Worm (Caenorhabditis elegans) whole organism, early embryonic: ENCODE results near the gene T24H10.4.

ENCODE experiments used
- B0310.2 ChIP-seq: sonication (generic microtip); optimal IDR thresholded peaks from 2 replicates; lab custom pipeline; 2016; ENCODE audit warnings: mild to moderate bottlenecking, missing genetic modification characterization, missing compliant biosample characterization
- F13C5.2 ChIP-seq: sonication (generic microtip); optimal IDR thresholded peaks from 2 replicates; lab custom pipeline; 2017; ENCODE audit warnings: mild to moderate bottlenecking, missing genetic modification characterization, inconsistent platforms, missing compliant biosample characterization
- aly-1 ChIP-seq: sonication (generic microtip); optimal IDR thresholded peaks from 2 replicates; lab custom pipeline; 2016; ENCODE audit warnings: missing genetic modification characterization, missing compliant biosample characterization
- ama-1 ChIP-seq: fragments of 150-350 bp; optimal IDR thresholded peaks from 2 replicates; lab custom pipeline; 2014
- ceh-13 ChIP-seq: fragments of 200-800 bp; sonication (Bioruptor generic); optimal IDR thresholded peaks from 2 replicates; lab custom pipeline; 2018; ENCODE audit warnings: mild to moderate bottlenecking, missing genetic modification characterization, missing compliant biosample characterization
- ceh-36 ChIP-seq: sonication (generic microtip); optimal IDR thresholded peaks from 2 replicates; lab custom pipeline; 2016; ENCODE audit warnings: missing genetic modification characterization, inconsistent platforms, missing compliant biosample characterization
- ets-7 ChIP-seq: sonication (generic microtip); optimal IDR thresholded peaks from 2 replicates; lab custom pipeline; 2016; ENCODE audit warnings: missing genotype, missing genetic modification characterization, missing compliant biosample characterization
- flt-1 ChIP-seq: fragments of 200-800 bp; sonication (Bioruptor generic); IDR thresholded peaks from 2 replicates; pipeline ENCODE4 v1.3.6; 2022; ENCODE audit warnings: missing genetic modification characterization, missing compliant biosample characterization
- hmbx-1 ChIP-seq: sonication (generic microtip); optimal IDR thresholded peaks from 2 replicates; lab custom pipeline; 2016; ENCODE audit warnings: mild to moderate bottlenecking, missing genetic modification characterization, missing compliant biosample characterization
- hmg-4 ChIP-seq: fragments of 200-800 bp; sonication (Bioruptor generic); optimal IDR thresholded peaks from 2 replicates; lab custom pipeline; 2018; ENCODE audit warnings: mild to moderate bottlenecking, missing genetic modification characterization, missing compliant biosample characterization
- hnd-1 ChIP-seq: sonication (generic microtip); optimal IDR thresholded peaks from 2 replicates; lab custom pipeline; 2016; ENCODE audit warnings: missing genetic modification characterization, missing compliant biosample characterization
- pes-1 ChIP-seq: fragments of 200-800 bp; sonication (Bioruptor generic); IDR thresholded peaks from 2 replicates; pipeline ENCODE4 v1.3.6; 2022; ENCODE audit warnings: missing genetic modification reagents, missing genetic modification characterization, missing compliant biosample characterization
- scrt-1 ChIP-seq: fragments of 200-800 bp; sonication (Bioruptor generic); IDR thresholded peaks from 2 replicates; pipeline ENCODE4 v1.3.6; 2022; ENCODE audit warnings: missing genetic modification characterization, missing compliant biosample characterization
- sea-1 ChIP-seq: fragments of 200-800 bp; sonication (Bioruptor generic); conservative IDR thresholded peaks from 2 replicates; pipeline ENCODE4 v1.3.6; 2022; ENCODE audit warnings: missing genetic modification characterization, missing compliant biosample characterization
- tbx-11 ChIP-seq: fragments of 200-800 bp; sonication (Bioruptor generic); IDR thresholded peaks from 2 replicates; pipeline ENCODE4 v1.3.6; 2022; ENCODE audit warnings: missing genetic modification characterization, missing compliant biosample characterization
- tbx-37 ChIP-seq: fragments of 200-800 bp; sonication (Bioruptor generic); conservative IDR thresholded peaks from 2 replicates; pipeline ENCODE4 v1.3.6; 2022; ENCODE audit warnings: missing genetic modification reagents, missing genetic modification characterization, missing compliant biosample characterization
- tra-4 ChIP-seq: sonication (generic microtip); optimal IDR thresholded peaks from 2 replicates; lab custom pipeline; 2017; ENCODE audit warnings: missing genetic modification characterization, missing compliant biosample characterization

Gene T24H10.4

ce11 chrII:9143795-9144194 is 34.5 kb downstream of the T24H10.4 start:
- no peak for TF ChIP-seq tbx-11 (GFP tag; lab: Robert Waterston, UW)
- no peak for TF ChIP-seq ama-1 (lab: Kevin White, UChicago)
- TF ChIP-seq flt-1 (GFP tag; lab: Robert Waterston, UW) = no peak
- no peak for TF ChIP-seq hnd-1 (tag; lab: Kevin White, UChicago)
- no peak for TF ChIP-seq hmg-4

ce11 chrII:9144366-9144765 is 35.0 kb downstream of the T24H10.4 start:
- TF ChIP-seq pes-1 (GFP tag; lab: Robert Waterston, UW) = no peak

ce11 chrII:9145961-9146360 is 36.6 kb downstream of the T24H10.4 start, which contains the start of gene W07A12.4:
Gene W07A12.4, plus strand, starts transcription at chrII:9146261.
- TF ChIP-seq hmbx-1 (tag; lab: Kevin White, UChicago) (no peak), hnd-1 (tag; lab: Kevin White, UChicago) (no peak), sea-1 (GFP tag; lab: Robert Waterston, UW) (no peak), tbx-11 (GFP tag; lab: Robert Waterston, UW) (no peak), aly-1 (tag; lab: Kevin White, UChicago) (no peak), hmg-4 (no peak), tra-4 (tag; lab: Kevin White, UChicago) (no peak), ceh-36 (no peak), scrt-1 (GFP tag; lab: Robert Waterston, UW) (no peak), ama-1 (lab: Kevin White, UChicago) (no peak), pes-1 (GFP tag; lab: Robert Waterston, UW) (no peak), ets-7 (no peak), tbx-37 (GFP tag; lab: Robert Waterston, UW) (no peak), B0310.2 (no peak)

- TF ChIP-seq pes-1 (GFP tag; lab: Robert Waterston, UW) (no peak), B0310.2 (no peak), F13C5.2 (tag; lab: Kevin White, UChicago) (no peak), flt-1 (GFP tag; lab: Robert Waterston, UW) (no peak), aly-1 (tag; lab: Kevin White, UChicago) (no peak), scrt-1 (GFP tag; lab: Robert Waterston, UW) (no peak), ets-7 (no peak), ama-1 (lab: Kevin White, UChicago) (no peak), ceh-13 (GFP tag; lab: Kevin White, UChicago) (no peak), sea-1 (GFP tag; lab: Robert Waterston, UW) (no peak), hmg-4 (no peak), tbx-37 (GFP tag; lab: Robert Waterston, UW) (no peak), tbx-11 (GFP tag; lab: Robert Waterston, UW) (no peak), ceh-36 (no peak)
These were observed 38.7 kb downstream of the T24H10.4 start for ce11 chrII:9148079-9148478.

- TF ChIP-seq tbx-37 (GFP tag; lab: Robert Waterston, UW) (no peak), ceh-36 (no peak), tbx-11 (GFP tag; lab: Robert Waterston, UW) (no peak), ama-1 (lab: Kevin White, UChicago) (no peak), hnd-1 (tag; lab: Kevin White, UChicago) (no peak), hmg-4 (no peak), flt-1 (GFP tag; lab: Robert Waterston, UW) (no peak), pes-1 (GFP tag; lab: Robert Waterston, UW) (no peak), tra-4 (tag; lab: Kevin White, UChicago) (no peak), sea-1 (GFP tag; lab: Robert Waterston, UW) (no peak), F13C5.2 (tag; lab: Kevin White, UChicago) (no peak), ets-7 (no peak), ceh-13 (GFP tag; lab: Kevin White, UChicago) (no peak), scrt-1 (GFP tag; lab: Robert Waterston, UW) (no peak), aly-1 (tag; lab: Kevin White, UChicago) (no peak), hmbx-1 (tag; lab: Kevin White, UChicago) (no peak), B0310.2 (no peak)
These were observed 42.9 kb downstream of the T24H10.4 start, which contains the start of gene col-78 for ce11 chrII:9152231-9152630. Gene col-78, plus strand, starts transcription at chrII:9152531.

ce11 chrII:9154339-9154738 is 45.0 kb downstream of the T24H10.4 start:
- TF ChIP-seq ama-1 (lab: Kevin White, UChicago) (no peak), tbx-37 (GFP tag; lab: Robert Waterston, UW) (no peak), flt-1 (GFP tag; lab: Robert Waterston, UW) (no peak), ets-7 (no peak), ceh-13 (GFP tag; lab: Kevin White, UChicago) (no peak), tra-4 (tag; lab: Kevin White, UChicago) (no peak), ceh-36 (no peak), tbx-11 (GFP tag; lab: Robert Waterston, UW) (no peak), pes-1 (GFP tag; lab: Robert Waterston, UW) (no peak), F13C5.2 (tag; lab: Kevin White, UChicago) (no peak), hmg-4 (no peak), B0310.2 (no peak), sea-1 (GFP tag; lab: Robert Waterston, UW) (no peak), aly-1 (tag; lab: Kevin White, UChicago) (no peak), hnd-1 (tag; lab: Kevin White, UChicago) (no peak), scrt-1 (GFP tag; lab: Robert Waterston, UW) (no peak)

ce11 chrII:9156277-9156676 is 46.9 kb downstream of the T24H10.4 start:
- TF ChIP-seq ama-1 (lab: Kevin White, UChicago) = no peak
- TF ChIP-seq hmg-4 = no peak
- TF ChIP-seq aly-1 (tag; lab: Kevin White, UChicago) = no peak

ce11 chrII:9157125-9157524 is 47.8 kb downstream of the T24H10.4 start:
- TF ChIP-seq B0310.2 (no peak), sea-1 (GFP tag; lab: Robert Waterston, UW) (no peak), aly-1 (tag; lab: Kevin White, UChicago) (no peak), ceh-13 (GFP tag; lab: Kevin White, UChicago) (no peak), scrt-1 (GFP tag; lab: Robert Waterston, UW) (no peak), ets-7 (no peak)
